Worm (Caenorhabditis elegans): Measurements from ENCODE around the gene far-3.

DNA sequence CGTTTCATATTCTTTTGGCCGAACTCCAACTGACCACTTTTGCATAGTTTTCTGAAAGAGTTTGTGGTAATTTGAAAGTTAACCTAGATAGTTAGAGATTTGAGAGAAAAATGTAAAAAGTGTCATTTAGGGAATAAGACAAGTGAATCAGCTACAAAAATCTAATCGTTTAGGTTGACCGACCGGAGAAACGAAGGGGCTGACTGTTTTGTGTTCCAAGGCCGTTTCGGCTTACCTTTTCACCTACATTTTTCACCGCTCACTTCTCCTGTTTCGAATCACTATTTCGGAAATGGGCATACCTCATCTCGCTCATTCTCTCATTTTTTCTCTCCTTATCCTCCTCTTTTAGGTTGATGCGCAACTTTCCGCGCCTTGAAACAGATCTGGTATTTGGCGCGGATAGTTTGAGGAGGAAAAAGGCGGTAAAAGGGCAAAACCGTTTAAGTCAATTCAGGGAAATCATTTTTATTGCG lies 36.2 kb downstream of the far-3 start, which contains the start of gene mpst-7:
- TF ChIP-seq ceh-82 (tag; optimal IDR thresholded peaks at IDR 0.05) (no peak), lin-39 (tag; optimal IDR thresholded peaks at IDR 0.05) (no peak), nhr-237 (tag; optimal IDR thresholded peaks at IDR 0.05) (no peak), lir-3 (tag; optimal IDR thresholded peaks at IDR 0.05) (no peak), lin-15B (tag; optimal IDR thresholded peaks at IDR 0.05) (no peak), ceh-44 (GFP tag; IDR thresholded peaks at IDR 0.05) (no peak)
